In genomic region chrII:9427644-9428043, ce11 we compare ENCODE assay signal across 4 worm cellular contexts.
TF ChIP-seq lines count a peak whose summit lies in the region.

TSS of gene M176.5 (minus strand) at chrII:9427744.

TF ChIP-seq in whole organism, L1 larva, 84 proteins besides CTCF, POLR2A, EP300 and RAD21:
- no peak for TF ChIP-seq lin-35 (GFP tag; optimal IDR thresholded peaks at IDR 0.05; lab: Kevin White, UChicago)
- peak; percentile 42 for TF ChIP-seq lin-14 (GFP tag; optimal IDR thresholded peaks at IDR 0.05; lab: Kevin White, UChicago)
- no peak for TF ChIP-seq rnt-1 (tag; optimal IDR thresholded peaks at IDR 0.05; lab: Kevin White, UChicago)
TF ChIP-seq in whole organism, L1 larva: peak in this region for 1.

TF ChIP-seq in whole organism, L2 larva, 48 proteins besides CTCF, POLR2A, EP300 and RAD21:
- TF ChIP-seq skn-1 (tag; optimal IDR thresholded peaks at IDR 0.05; lab: Kevin White, UChicago) (no peak), F13H6.1 (tag; optimal IDR thresholded peaks at IDR 0.05; lab: Kevin White, UChicago) (peak; percentile 15)

TF ChIP-seq in whole organism, L3 larva, 47 proteins besides CTCF, POLR2A, EP300 and RAD21:
- TF ChIP-seq hmg-11 (tag; optimal IDR thresholded peaks at IDR 0.05; lab: Kevin White, UChicago) (peak; percentile 5), mdl-1 (tag; optimal IDR thresholded peaks at IDR 0.05; lab: Kevin White, UChicago) (no peak), pha-4 (tag; optimal IDR thresholded peaks at IDR 0.05; lab: Kevin White, UChicago) (peak; percentile 78), nhr-12 (tag; optimal IDR thresholded peaks at IDR 0.05; lab: Kevin White, UChicago) (no peak)

TF ChIP-seq in whole organism, L4 larva, 104 proteins besides CTCF, POLR2A, EP300 and RAD21:
- TF ChIP-seq unc-62 (GFP tag; optimal IDR thresholded peaks at IDR 0.05 in 1 of 2; lab: Kevin White, UChicago) (peak in 1 of 2 experiments; percentile 44), unc-62 (tag; optimal IDR thresholded peaks at IDR 0.05; lab: Kevin White, UChicago) (no peak), F44E2.7 (GFP tag; IDR thresholded peaks at IDR 0.05; lab: Robert Waterston, UW) (no peak), ceh-32 (tag; optimal IDR thresholded peaks at IDR 0.05; lab: Kevin White, UChicago; ENCODE audit: poor library complexity) (no peak), pha-4 (GFP tag; IDR thresholded peaks at IDR 0.05; lab: Robert Waterston, UW) (no peak), pha-4 (tag; optimal IDR thresholded peaks at IDR 0.05; lab: Kevin White, UChicago) (peak; percentile 42), lim-7 (GFP tag; IDR thresholded peaks at IDR 0.05; lab: Robert Waterston, UW) (no peak), Y75B8A.6 (GFP tag; IDR thresholded peaks at IDR 0.05; lab: Robert Waterston, UW) (no peak), aly-2 (tag; optimal IDR thresholded peaks at IDR 0.05; lab: Kevin White, UChicago) (no peak)
